Worm (Caenorhabditis elegans) whole organism, L4 larva: Measurements from ENCODE around the gene F58B3.4.

Experiments
- D1046.2 ChIP-seq: fragments of 200-800 bp; sonication (Bioruptor generic); IDR thresholded peaks from 2 replicates; pipeline ENCODE4 v1.3.6; 2022; ENCODE audit warnings: missing genetic modification characterization, missing compliant biosample characterization
- T20F7.1 ChIP-seq: fragments of 200-800 bp; sonication (Bioruptor generic); optimal IDR thresholded peaks from 2 replicates; lab custom pipeline; 2018; ENCODE audit warnings: mild to moderate bottlenecking, missing genetic modification characterization, missing compliant biosample characterization
- Y105C5A.15 ChIP-seq: fragments of 200-800 bp; sonication (Bioruptor generic); IDR thresholded peaks from 2 replicates; pipeline ENCODE4 v1.3.6; 2022; ENCODE audit warnings: missing genetic modification characterization, missing compliant biosample characterization
- Y48G9A.11 ChIP-seq: fragments of 200-800 bp; sonication (Bioruptor generic); IDR thresholded peaks from 2 replicates; pipeline ENCODE4 v1.3.6; 2022; ENCODE audit warnings: missing genetic modification reagents, missing genetic modification characterization, missing compliant biosample characterization
- Y5F2A.4 ChIP-seq: fragments of 200-800 bp; sonication (Bioruptor generic); optimal IDR thresholded peaks from 2 replicates; lab custom pipeline; 2018; ENCODE audit warnings: mild to moderate bottlenecking, missing genetic modification characterization, missing compliant biosample characterization
- aha-1 ChIP-seq: fragments of 150-350 bp; peaks from one replicate; lab custom pipeline; 2014; ENCODE audit warnings: missing biosample characterization, missing genetic modification characterization
- ama-1 ChIP-seq: fragments of 150-350 bp; optimal IDR thresholded peaks from 2 replicates; lab custom pipeline; 2014; ENCODE audit warnings: inconsistent platforms, mixed read lengths
- arid-1 ChIP-seq: fragments of 200-800 bp; sonication (Bioruptor generic); conservative IDR thresholded peaks from 2 replicates; pipeline ENCODE4 v1.3.6; 2022; ENCODE audit warnings: missing genetic modification reagents, missing genetic modification characterization, missing compliant biosample characterization
- ceh-20 ChIP-seq: fragments of 200-800 bp; sonication (Bioruptor generic); IDR thresholded peaks from 2 replicates; pipeline ENCODE4 v1.3.6; 2022; ENCODE audit warnings: missing genetic modification reagents, missing genetic modification characterization, missing compliant biosample characterization
- ctbp-1 ChIP-seq: fragments of 200-800 bp; sonication (Bioruptor generic); IDR thresholded peaks from 2 replicates; pipeline ENCODE4 v1.3.6; 2022; ENCODE audit warnings: missing genetic modification reagents, missing genetic modification characterization, missing compliant biosample characterization
- daf-16 ChIP-seq, 3 experiments: sonication (generic microtip); optimal IDR thresholded peaks; 2 replicates each; lab custom pipeline; 2016 to 2017; ENCODE audit warnings: missing genetic modification characterization in 3 of 3, missing genetic modification reagents in 3 of 3, mild to moderate bottlenecking in 2 of 3, missing compliant biosample characterization in 2 of 3, missing biosample characterization in 1 of 3, moderate library complexity in 1 of 3
- daf-19 ChIP-seq: fragments of 200-800 bp; sonication (Bioruptor generic); conservative IDR thresholded peaks from 2 replicates; pipeline ENCODE4 v1.3.6; 2022; ENCODE audit warnings: missing genetic modification characterization, missing compliant biosample characterization
- daf-8 ChIP-seq: fragments of 200-800 bp; sonication (Bioruptor generic); IDR thresholded peaks from 2 replicates; pipeline ENCODE4 v1.3.6; 2022; ENCODE audit warnings: missing genetic modification characterization, missing compliant biosample characterization
- dmd-6 ChIP-seq: fragments of 200-800 bp; sonication (Bioruptor generic); IDR thresholded peaks from 2 replicates; pipeline ENCODE4 v1.3.6; 2022; ENCODE audit warnings: missing genetic modification reagents, missing genetic modification characterization, missing compliant biosample characterization
- dmd-9 ChIP-seq: fragments of 200-800 bp; sonication (Bioruptor generic); IDR thresholded peaks from 2 replicates; pipeline ENCODE4 v1.3.6; 2022; ENCODE audit warnings: missing genetic modification reagents, missing genetic modification characterization, missing compliant biosample characterization
- dpl-1 ChIP-seq: fragments of 150-350 bp; optimal IDR thresholded peaks from 2 replicates; lab custom pipeline; 2014; ENCODE audit warnings: missing biosample characterization, missing genetic modification reagents, missing genetic modification characterization
- dve-1 ChIP-seq: sonication (generic microtip); optimal IDR thresholded peaks from 2 replicates; lab custom pipeline; 2017; ENCODE audit warnings: antibody characterized with exemption, mild to moderate bottlenecking, missing genetic modification characterization, missing compliant biosample characterization; ENCODE audit not compliant: insufficient read depth
- egl-43 ChIP-seq: fragments of 200-800 bp; sonication (Bioruptor generic); IDR thresholded peaks from 2 replicates; pipeline ENCODE4 v1.3.6; 2022; ENCODE audit warnings: missing genetic modification reagents, missing genetic modification characterization, missing compliant biosample characterization
- hlh-11 ChIP-seq: fragments of 200-800 bp; sonication (Bioruptor generic); optimal IDR thresholded peaks from 2 replicates; lab custom pipeline; 2018; ENCODE audit warnings: mild to moderate bottlenecking, missing genetic modification characterization, missing compliant biosample characterization
- hmg-1.1 ChIP-seq: fragments of 200-800 bp; sonication (Bioruptor generic); IDR thresholded peaks from 2 replicates; pipeline ENCODE4 v1.3.6; 2022; ENCODE audit warnings: missing genetic modification reagents, missing genetic modification characterization, missing compliant biosample characterization
- lim-7 ChIP-seq: fragments of 200-800 bp; sonication (Bioruptor generic); IDR thresholded peaks from 2 replicates; pipeline ENCODE4 v1.3.6; 2022; ENCODE audit warnings: missing genetic modification characterization, missing compliant biosample characterization
- lin-13 ChIP-seq: fragments of 150-350 bp; optimal IDR thresholded peaks from 2 replicates; lab custom pipeline; 2014; ENCODE audit warnings: missing biosample characterization, missing genetic modification reagents, missing genetic modification characterization
- lin-15B ChIP-seq: fragments of 150-350 bp; sonication (generic microtip); optimal IDR thresholded peaks from 3 replicates; lab custom pipeline; 2014; ENCODE audit warnings: missing biosample characterization, missing genetic modification characterization
- lin-38 ChIP-seq: fragments of 200-800 bp; sonication (Bioruptor generic); IDR thresholded peaks from 2 replicates; pipeline ENCODE4 v1.3.6; 2022; ENCODE audit warnings: missing genetic modification reagents, missing genetic modification characterization, missing compliant biosample characterization
- lir-3 ChIP-seq: sonication (generic microtip); optimal IDR thresholded peaks from 2 replicates; lab custom pipeline; 2016; ENCODE audit warnings: mild to moderate bottlenecking, missing genetic modification characterization, missing compliant biosample characterization
- madf-9 ChIP-seq: fragments of 200-800 bp; sonication (Bioruptor generic); conservative IDR thresholded peaks from 2 replicates; pipeline ENCODE4 v1.3.6; 2022; ENCODE audit warnings: missing genetic modification reagents, missing genetic modification characterization, missing compliant biosample characterization
- mdt-29 ChIP-seq: fragments of 200-800 bp; sonication (Bioruptor generic); IDR thresholded peaks from 2 replicates; pipeline ENCODE4 v1.3.6; 2022; ENCODE audit warnings: missing genetic modification reagents, missing genetic modification characterization, missing compliant biosample characterization
- mep-1 ChIP-seq: fragments of 150-350 bp; sonication (generic microtip); optimal IDR thresholded peaks from 3 replicates; lab custom pipeline; 2014; ENCODE audit warnings: missing biosample characterization, missing genetic modification characterization
- mxl-3 ChIP-seq: fragments of 200-800 bp; sonication (Bioruptor generic); optimal IDR thresholded peaks from 2 replicates; lab custom pipeline; 2018; ENCODE audit warnings: mild to moderate bottlenecking, missing genetic modification characterization, missing compliant biosample characterization
- nhr-11 ChIP-seq: fragments of 150-350 bp; optimal IDR thresholded peaks from 2 replicates; lab custom pipeline; 2014; ENCODE audit warnings: missing biosample characterization, missing genetic modification characterization
- nhr-111 ChIP-seq: fragments of 200-800 bp; sonication (Bioruptor generic); optimal IDR thresholded peaks from 2 replicates; lab custom pipeline; 2018; ENCODE audit warnings: mild to moderate bottlenecking, missing genetic modification characterization, missing compliant biosample characterization
- nhr-28 ChIP-seq: fragments of 150-350 bp; optimal IDR thresholded peaks from 2 replicates; lab custom pipeline; 2014; ENCODE audit warnings: missing biosample characterization, missing genetic modification characterization
- nhr-48 ChIP-seq: sonication (generic microtip); optimal IDR thresholded peaks from 2 replicates; lab custom pipeline; 2016; ENCODE audit warnings: mild to moderate bottlenecking, missing genetic modification characterization, missing compliant biosample characterization
- nhr-77 ChIP-seq: fragments of 150-350 bp; optimal IDR thresholded peaks from 2 replicates; lab custom pipeline; 2014; ENCODE audit warnings: missing biosample characterization, missing genetic modification characterization
- pqm-1 ChIP-seq: sonication (generic microtip); optimal IDR thresholded peaks from 2 replicates; lab custom pipeline; 2017; ENCODE audit warnings: missing biosample characterization, missing genetic modification characterization
- set-16 ChIP-seq: fragments of 200-800 bp; sonication (Bioruptor generic); IDR thresholded peaks from 2 replicates; pipeline ENCODE4 v1.3.6; 2022; ENCODE audit warnings: missing genetic modification reagents, missing genetic modification characterization, missing compliant biosample characterization
- spr-1 ChIP-seq: sonication (generic microtip); optimal IDR thresholded peaks from 2 replicates; lab custom pipeline; 2016; ENCODE audit warnings: mild to moderate bottlenecking, missing genetic modification characterization, missing compliant biosample characterization
- tra-1 ChIP-seq: fragments of 200-800 bp; sonication (Bioruptor generic); IDR thresholded peaks from 2 replicates; pipeline ENCODE4 v1.3.6; 2022; ENCODE audit warnings: missing genetic modification reagents, missing genetic modification characterization, missing compliant biosample characterization
- unc-62 ChIP-seq, 3 experiments: fragments of 150-350 bp in 1 of 3; sonication (generic microtip); optimal IDR thresholded peaks in 2 of 3; peaks in 1 of 3; 1 replicate in 1 of 3; 2 replicates in 2 of 3; lab custom pipeline; 2014 to 2017; ENCODE audit warnings: missing biosample characterization in 3 of 3, missing genetic modification characterization in 3 of 3, missing genetic modification reagents in 3 of 3, missing genotype in 1 of 3
- zfp-3 ChIP-seq: fragments of 200-800 bp; sonication (Bioruptor generic); conservative IDR thresholded peaks from 2 replicates; pipeline ENCODE4 v1.3.6; 2022; ENCODE audit warnings: missing genetic modification reagents, missing genetic modification characterization, missing compliant biosample characterization
- zip-2 ChIP-seq: fragments of 150-350 bp; optimal IDR thresholded peaks from 2 replicates; lab custom pipeline; 2014; ENCODE audit warnings: missing biosample characterization, missing genetic modification characterization
- ztf-7 ChIP-seq: fragments of 150-350 bp; optimal IDR thresholded peaks from 2 replicates; lab custom pipeline; 2014; ENCODE audit warnings: missing biosample characterization, missing genetic modification characterization

F58B3.4 gene

DNA sequence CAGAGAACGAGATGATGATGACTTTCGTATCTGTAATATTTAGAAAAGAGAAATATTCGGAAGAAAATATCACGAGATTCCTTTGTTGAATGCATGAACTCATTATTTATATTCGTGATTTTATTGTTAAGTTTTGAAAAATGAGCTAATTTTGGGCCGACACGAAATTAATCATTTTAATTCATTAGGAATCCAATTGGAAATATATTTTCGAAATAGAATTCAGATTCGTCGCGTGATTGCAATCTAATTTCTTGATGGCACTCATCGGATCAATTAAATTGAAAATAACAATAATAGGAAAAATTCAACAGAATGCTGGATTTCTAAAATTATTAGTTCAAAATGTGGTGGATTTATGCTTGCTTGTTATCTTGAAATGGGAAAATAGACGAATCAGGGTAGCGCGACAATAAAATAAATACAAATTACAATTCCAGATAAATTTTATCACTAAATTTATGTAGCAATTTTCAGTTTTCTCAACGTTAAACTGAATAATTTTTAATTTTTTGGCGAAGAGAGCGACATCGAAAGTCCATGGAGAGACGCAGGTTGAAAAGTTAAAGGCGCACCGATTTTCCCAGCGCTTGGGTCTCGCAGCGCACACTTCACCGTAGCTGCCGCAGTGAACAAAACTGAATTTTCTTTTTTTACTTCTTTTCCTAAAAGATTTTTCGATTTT, 29.8 kb downstream of the F58B3.4 start (continued):
- TF ChIP-seq Y5F2A.4, result peak; percentile 6
- TF ChIP-seq, all 104 proteins: peak for 36

DNA sequence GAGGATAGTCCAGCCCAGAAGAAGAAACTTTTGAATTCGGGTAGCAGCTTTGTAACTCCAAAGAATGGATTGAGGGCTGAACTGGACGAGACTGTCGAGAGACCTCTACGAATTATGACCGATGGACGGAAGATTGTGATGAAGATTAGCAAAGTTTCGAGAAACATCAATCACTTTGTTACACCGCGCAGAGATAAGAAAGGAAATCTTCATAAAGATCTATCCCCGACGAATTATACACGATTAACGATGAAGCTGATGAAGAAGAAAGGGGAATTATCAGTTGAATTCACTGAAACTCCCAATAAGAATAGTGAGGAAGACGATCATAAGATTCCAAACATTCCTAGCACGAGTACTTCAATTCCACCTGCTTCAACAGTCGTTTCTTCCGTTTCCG, 31.9 kb downstream of the F58B3.4 start:
- TF ChIP-seq unc-62 (GFP tag; optimal IDR thresholded peaks at IDR 0.05 in 1 of 2; lab: Kevin White, UChicago) (peak in 1 of 2 experiments; percentile 98), unc-62 (tag; optimal IDR thresholded peaks at IDR 0.05; lab: Kevin White, UChicago) (no peak), pqm-1 (tag; lab: Kevin White, UChicago) (no peak), mep-1 (tag; lab: Kevin White, UChicago) (no peak)

DNA sequence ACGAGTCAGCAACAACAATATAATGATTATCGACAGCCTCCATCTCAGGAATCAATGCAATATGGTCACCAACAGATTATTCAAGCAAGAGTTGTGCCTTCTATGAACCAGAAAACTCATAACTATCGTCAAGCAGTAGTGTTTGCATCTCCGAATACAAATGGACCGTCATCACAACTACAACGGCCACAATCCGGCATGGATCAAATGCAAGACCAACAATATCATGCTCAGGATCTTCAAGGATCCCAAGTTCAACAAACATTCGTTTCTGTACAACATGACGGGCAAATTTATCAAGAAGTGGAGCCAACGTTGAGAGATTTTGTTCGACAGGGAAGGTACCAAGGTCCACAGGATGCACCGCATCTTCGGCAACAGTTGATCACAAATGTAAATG, 34.6 kb downstream of the F58B3.4 start:
- TF ChIP-seq aha-1, result peak; percentile 92
- TF ChIP-seq Y48G9A.11 (GFP tag; lab: Robert Waterston, UW), result no peak
- TF ChIP-seq, all 104 proteins: peak for 1

DNA sequence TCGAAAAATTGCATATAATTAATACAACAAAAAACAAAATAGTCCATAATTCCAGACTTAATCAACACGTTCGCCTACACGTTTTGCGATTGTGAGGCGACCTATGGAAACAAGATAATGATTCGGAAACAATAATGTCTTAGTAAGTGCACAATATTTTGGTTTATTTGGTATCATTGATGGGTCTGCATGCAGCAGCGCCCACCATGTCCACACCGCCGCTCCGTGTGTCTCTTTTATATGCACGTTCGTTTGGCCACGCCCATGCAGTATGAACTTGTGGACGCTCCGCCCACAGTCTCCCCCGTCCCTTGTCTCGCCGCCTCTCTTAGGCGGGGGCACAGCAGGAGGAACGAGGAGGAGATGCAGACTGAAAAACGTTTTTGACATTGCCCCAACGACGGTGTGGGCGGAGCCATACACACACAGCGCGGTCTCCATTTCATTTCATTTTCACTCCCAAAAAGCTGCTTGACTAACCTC, 37.4 kb downstream of the F58B3.4 start, which contains the start of gene mig-38:
TSS of gene mig-38 (plus strand) at position 54 of the 483 bp plus-strand sequence.
- TF ChIP-seq dmd-6, result peak; percentile 39
- TF ChIP-seq zip-2 (tag; lab: Kevin White, UChicago), result no peak
- TF ChIP-seq nhr-48 (tag; lab: Kevin White, UChicago), result peak; percentile 65
- TF ChIP-seq ama-1 (lab: Kevin White, UChicago), result peak; percentile 94
- TF ChIP-seq hlh-11 (tag; lab: Kevin White, UChicago), result peak; percentile 81
- peak; percentile 1 to 18 for TF ChIP-seq daf-16 (GFP tag; optimal IDR thresholded peaks at IDR 0.05; lab: Kevin White, UChicago)
- TF ChIP-seq daf-16 (tag; optimal IDR thresholded peaks at IDR 0.05; lab: Kevin White, UChicago), result peak; percentile 55
- TF ChIP-seq pqm-1 (tag; lab: Kevin White, UChicago), result peak; percentile 11
- TF ChIP-seq lin-38 (GFP tag; lab: Robert Waterston, UW), result peak; percentile 7; the same call in 1 of the 2 replicates
- TF ChIP-seq mep-1 (tag; lab: Kevin White, UChicago), result peak; percentile 50
- TF ChIP-seq arid-1 (GFP tag; lab: Robert Waterston, UW), result peak; percentile 45
- peak; percentile 92 for TF ChIP-seq mxl-3 (GFP tag; lab: Kevin White, UChicago)
- TF ChIP-seq daf-19 (GFP tag; lab: Robert Waterston, UW), result 0 out of 2 replicates have a peak, but pooled peaks have one; percentile 69
- no peak for TF ChIP-seq mdt-29 (GFP tag; lab: Robert Waterston, UW)
- TF ChIP-seq hmg-1.1, result peak; percentile 67
- peak; percentile 8 for TF ChIP-seq spr-1 (tag; lab: Kevin White, UChicago)
- peak; percentile 79 for TF ChIP-seq set-16 (GFP tag; lab: Robert Waterston, UW)
- no peak for TF ChIP-seq madf-9 (GFP tag; lab: Robert Waterston, UW)
- TF ChIP-seq zfp-3 (GFP tag; lab: Robert Waterston, UW), result 0 out of 2 replicates have a peak, but pooled peaks have one; percentile 36
- 0 out of 2 replicates have a peak, but pooled peaks have one; percentile 63 for TF ChIP-seq Y105C5A.15 (GFP tag; lab: Robert Waterston, UW)
- TF ChIP-seq dpl-1 (GFP tag; lab: Kevin White, UChicago), result peak; percentile 5
- peak; percentile 13; the same call in 1 of the 2 replicates for TF ChIP-seq ceh-20 (GFP tag; lab: Robert Waterston, UW)
- no peak for TF ChIP-seq daf-8 (GFP tag; lab: Robert Waterston, UW)
- TF ChIP-seq T20F7.1 (GFP tag; lab: Kevin White, UChicago), result peak; percentile 65
- TF ChIP-seq dmd-9 (GFP tag; lab: Robert Waterston, UW), result 0 out of 2 replicates have a peak, but pooled peaks have one; percentile 10
- TF ChIP-seq nhr-77 (tag; lab: Kevin White, UChicago), result peak; percentile 48
- TF ChIP-seq nhr-111 (GFP tag; lab: Kevin White, UChicago), result peak; percentile 7
- TF ChIP-seq ztf-7 (tag; lab: Kevin White, UChicago), result no peak
- TF ChIP-seq egl-43 (GFP tag; lab: Robert Waterston, UW), result peak; percentile 74
- TF ChIP-seq lir-3, result peak; percentile 1
- TF ChIP-seq lin-13 (GFP tag; lab: Kevin White, UChicago), result peak; percentile 20
- TF ChIP-seq lim-7 (GFP tag; lab: Robert Waterston, UW), result no peak
- peak; percentile 52 for TF ChIP-seq nhr-11 (tag; lab: Kevin White, UChicago)
- TF ChIP-seq dve-1 (tag; lab: Kevin White, UChicago), result peak; percentile 8
- TF ChIP-seq ctbp-1 (GFP tag; lab: Robert Waterston, UW), result peak; percentile 12; the same call in 1 of the 2 replicates
- TF ChIP-seq tra-1 (GFP tag; lab: Robert Waterston, UW), result no peak
- peak; percentile 34 for TF ChIP-seq nhr-28 (tag; lab: Kevin White, UChicago)
- TF ChIP-seq Y5F2A.4, result no peak
- TF ChIP-seq lin-15B, result no peak
- 0 out of 2 replicates have a peak, but pooled peaks have one; percentile 48 for TF ChIP-seq D1046.2 (GFP tag; lab: Robert Waterston, UW)
